Worm (Caenorhabditis elegans) whole organism, L3 larva: ENCODE results near the gene Y62H9A.4.
A peak's percentile ranks its signal among the peaks of the same experiment; 100 is the strongest.

Experiments used
- R02D3.7 ChIP-seq: fragments of 150-350 bp; optimal IDR thresholded peaks from 2 replicates; lab custom pipeline; 2014; ENCODE audit warnings: missing biosample characterization, missing genetic modification characterization
- ZK546.5 ChIP-seq: sonication (generic microtip); optimal IDR thresholded peaks from 2 replicates; lab custom pipeline; 2017; ENCODE audit warnings: missing biosample characterization, missing genetic modification characterization
- ceh-16 ChIP-seq: sonication (generic microtip); optimal IDR thresholded peaks from 2 replicates; lab custom pipeline; 2017; ENCODE audit warnings: missing biosample characterization, missing genetic modification characterization
- ceh-28 ChIP-seq: fragments of 150-350 bp; optimal IDR thresholded peaks from 2 replicates; lab custom pipeline; 2014; ENCODE audit warnings: missing biosample characterization, missing genetic modification reagents, missing genetic modification characterization
- egl-27 ChIP-seq: sonication (generic microtip); optimal IDR thresholded peaks from 4 replicates; lab custom pipeline; 2017; ENCODE audit warnings: missing biosample characterization, missing genetic modification reagents, missing genetic modification characterization
- elt-1 ChIP-seq: fragments of 150-350 bp; optimal IDR thresholded peaks from 2 replicates; lab custom pipeline; 2014; ENCODE audit warnings: missing biosample characterization, missing genetic modification characterization
- elt-2 ChIP-seq: sonication (generic microtip); optimal IDR thresholded peaks from 2 replicates; lab custom pipeline; 2016; ENCODE audit warnings: missing genetic modification reagents, mild to moderate bottlenecking, missing genetic modification characterization, missing compliant biosample characterization
- eor-1 ChIP-seq, 2 experiments: fragments of 150-350 bp; optimal IDR thresholded peaks; 2 replicates each; lab custom pipeline; 2014 to 2018; ENCODE audit warnings: missing biosample characterization in 2 of 2, missing genetic modification characterization in 2 of 2
- fkh-2 ChIP-seq: fragments of 150-350 bp; optimal IDR thresholded peaks from 2 replicates; lab custom pipeline; 2014; ENCODE audit warnings: missing biosample characterization, missing genetic modification reagents, missing genetic modification characterization
- lin-39 ChIP-seq: fragments of 150-350 bp; optimal IDR thresholded peaks from 2 replicates; lab custom pipeline; 2018; ENCODE audit warnings: missing biosample characterization, missing genetic modification reagents, missing genetic modification characterization
- lsy-12 ChIP-seq: sonication (generic microtip); optimal IDR thresholded peaks from 2 replicates; lab custom pipeline; 2016; ENCODE audit warnings: mild to moderate bottlenecking, missing genetic modification characterization, missing compliant biosample characterization
- nfya-1 ChIP-seq: sonication (generic microtip); optimal IDR thresholded peaks from 2 replicates; lab custom pipeline; 2017; ENCODE audit warnings: missing genetic modification characterization, mild to moderate bottlenecking, missing compliant biosample characterization, antibody characterized with exemption, moderate library complexity; ENCODE audit not compliant: insufficient read depth
- nhr-11 ChIP-seq: fragments of 150-350 bp; optimal IDR thresholded peaks from 2 replicates; lab custom pipeline; 2014; ENCODE audit warnings: missing biosample characterization, missing genetic modification characterization
- nhr-12 ChIP-seq: fragments of 150-350 bp; optimal IDR thresholded peaks from 2 replicates; lab custom pipeline; 2014; ENCODE audit warnings: missing biosample characterization, missing genetic modification characterization
- nhr-23 ChIP-seq: fragments of 150-350 bp; optimal IDR thresholded peaks from 2 replicates; lab custom pipeline; 2014; ENCODE audit warnings: missing biosample characterization, missing genetic modification reagents, missing genetic modification characterization
- nhr-237 ChIP-seq: fragments of 150-350 bp; optimal IDR thresholded peaks from 2 replicates; lab custom pipeline; 2014; ENCODE audit warnings: missing biosample characterization, missing genetic modification characterization
- nhr-25 ChIP-seq: sonication (generic microtip); optimal IDR thresholded peaks from 2 replicates; lab custom pipeline; 2017; ENCODE audit warnings: missing biosample characterization, missing genetic modification characterization
- nhr-28 ChIP-seq: fragments of 150-350 bp; optimal IDR thresholded peaks from 2 replicates; lab custom pipeline; 2014; ENCODE audit warnings: missing biosample characterization, missing genetic modification characterization
- nhr-43 ChIP-seq: sonication (generic microtip); optimal IDR thresholded peaks from 2 replicates; lab custom pipeline; 2016; ENCODE audit warnings: mild to moderate bottlenecking, missing genetic modification characterization, missing compliant biosample characterization; ENCODE audit not compliant: poor library complexity, severe bottlenecking
- nhr-67 ChIP-seq: fragments of 150-350 bp; optimal IDR thresholded peaks from 2 replicates; lab custom pipeline; 2014; ENCODE audit warnings: missing biosample characterization, missing genetic modification characterization
- nhr-77 ChIP-seq: fragments of 150-350 bp; optimal IDR thresholded peaks from 2 replicates; lab custom pipeline; 2014; ENCODE audit warnings: missing biosample characterization, missing genetic modification characterization
- pqm-1 ChIP-seq: fragments of 150-350 bp; optimal IDR thresholded peaks from 2 replicates; lab custom pipeline; 2017; ENCODE audit warnings: missing biosample characterization, missing genetic modification characterization, inconsistent platforms
- skn-1 ChIP-seq: fragments of 150-350 bp; optimal IDR thresholded peaks from 2 replicates; lab custom pipeline; 2014; ENCODE audit warnings: missing biosample characterization, missing genetic modification characterization
- snpc-4 ChIP-seq: fragments of 150-350 bp; optimal IDR thresholded peaks from 2 replicates; lab custom pipeline; 2014; ENCODE audit warnings: missing biosample characterization, missing genetic modification characterization
- unc-62 ChIP-seq: fragments of 150-350 bp; sonication (generic microtip); optimal IDR thresholded peaks from 4 replicates; lab custom pipeline; 2014; ENCODE audit warnings: missing biosample characterization, missing genetic modification reagents, missing genetic modification characterization
- zag-1 ChIP-seq: fragments of 150-350 bp; optimal IDR thresholded peaks from 2 replicates; lab custom pipeline; 2014; ENCODE audit warnings: missing biosample characterization, missing genetic modification characterization
- ztf-11 ChIP-seq: fragments of 150-350 bp; optimal IDR thresholded peaks from 2 replicates; lab custom pipeline; 2014; ENCODE audit warnings: missing biosample characterization, missing genetic modification characterization
- ztf-4 ChIP-seq: fragments of 150-350 bp; optimal IDR thresholded peaks from 2 replicates; lab custom pipeline; 2014; ENCODE audit warnings: missing biosample characterization, missing genetic modification characterization

Gene Y62H9A.4

ce11 chrX:11878109-11878508, 1.8 kb upstream of the Y62H9A.4 start, which contains the start of gene Y62H9A.2:
TSS of gene Y62H9A.2 (minus strand) at chrX:11878209.
- no peak for TF ChIP-seq nhr-25 (tag; lab: Kevin White, UChicago)

- TF ChIP-seq eor-1 (tag; optimal IDR thresholded peaks at IDR 0.05; lab: Kevin White, UChicago), result no peak
- no peak for TF ChIP-seq unc-62 (GFP tag; lab: Kevin White, UChicago)
- no peak for TF ChIP-seq ceh-16 (tag; lab: Kevin White, UChicago)
- no peak for TF ChIP-seq lsy-12
- no peak for TF ChIP-seq pqm-1
- TF ChIP-seq nhr-77 (tag; lab: Kevin White, UChicago), result no peak
- no peak for TF ChIP-seq ZK546.5 (tag; lab: Kevin White, UChicago)
- no peak for TF ChIP-seq elt-1 (tag; lab: Kevin White, UChicago)
- no peak for TF ChIP-seq nhr-25 (tag; lab: Kevin White, UChicago)
Measured at ce11 chrX:11882800-11883199, 2.9 kb downstream of the Y62H9A.4 start, which contains the start of the genes Y62H9A.5 and ule-5. TSS of gene Y62H9A.5 (minus strand) at chrX:11882900. TSS of gene ule-5 (plus strand) at chrX:11883127.

DNA sequence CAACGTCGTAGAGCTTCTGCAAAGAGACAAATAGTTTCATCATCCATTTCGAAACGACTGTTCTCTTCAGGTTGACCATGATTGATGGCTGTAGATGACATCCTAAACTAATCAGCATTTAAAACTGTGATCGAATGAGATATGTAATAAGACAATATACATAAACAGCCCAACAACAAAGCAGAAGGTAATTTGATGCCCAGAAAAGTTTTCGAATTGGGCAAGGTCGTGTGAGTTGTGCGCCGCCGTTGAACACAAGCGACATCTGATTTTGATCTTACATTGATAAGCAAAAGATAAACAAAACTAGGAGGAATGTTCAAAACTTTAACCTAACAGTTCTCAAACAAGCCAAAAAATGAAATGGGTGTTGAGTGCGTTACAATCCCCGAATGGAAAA, 5.7 kb downstream of the Y62H9A.4 start, which contains the start of gene Y62H9A.7:
Y62H9A.7 (minus strand) TSS at position 101 of the 400 bp plus-strand sequence.
- TF ChIP-seq nfya-1 (no peak), ztf-11 (tag; lab: Kevin White, UChicago) (no peak), R02D3.7 (tag; lab: Kevin White, UChicago) (no peak), nhr-11 (tag; lab: Kevin White, UChicago) (no peak), ztf-4 (no peak)

- TF ChIP-seq nhr-237 (tag; lab: Kevin White, UChicago) (no peak), ztf-4 (no peak), nhr-28 (no peak), nhr-43 (tag; lab: Kevin White, UChicago) (no peak), nhr-67 (tag; lab: Kevin White, UChicago) (no peak), ceh-16 (tag; lab: Kevin White, UChicago) (no peak), egl-27 (tag; lab: Kevin White, UChicago) (no peak)
Measured at ce11 chrX:11892328-11892727, 12.4 kb downstream of the Y62H9A.4 start, which contains the start of gene Y62H9A.8. TSS of gene Y62H9A.8 (minus strand) at chrX:11892428.

ce11 chrX:11896708-11897107, 16.8 kb downstream of the Y62H9A.4 start:
- TF ChIP-seq lsy-12 (no peak), nhr-25 (tag; lab: Kevin White, UChicago) (no peak), ceh-28 (tag; lab: Kevin White, UChicago) (no peak), pqm-1 (no peak), zag-1 (tag; lab: Kevin White, UChicago) (no peak), lin-39 (tag; lab: Kevin White, UChicago) (no peak), elt-2 (tag; lab: Kevin White, UChicago) (no peak), ztf-4 (no peak)

DNA sequence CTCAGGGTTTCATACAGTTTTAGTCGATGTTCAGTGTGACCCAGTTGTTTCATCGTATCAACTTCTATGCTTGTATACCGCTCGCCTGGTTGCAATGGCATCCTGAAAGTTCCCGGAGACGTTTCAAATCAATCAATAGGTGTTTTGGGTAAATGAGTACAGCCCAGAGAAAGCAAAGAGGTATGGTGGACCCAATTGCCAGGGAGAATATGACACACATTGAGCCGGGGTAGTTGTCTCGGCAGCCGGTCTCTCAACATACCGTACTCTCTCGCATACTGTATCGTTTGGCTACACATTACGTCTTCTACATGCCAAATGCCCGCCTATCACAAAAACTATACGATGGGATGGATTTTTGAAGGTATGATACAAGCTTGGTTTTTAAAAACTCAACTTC, 18.1 kb downstream of the Y62H9A.4 start, which contains the start of gene Y62H9A.9:
Y62H9A.9 (minus strand) TSS at position 101 of the 400 bp plus-strand sequence.
- TF ChIP-seq snpc-4 (tag; lab: Kevin White, UChicago) (no peak), ztf-11 (tag; lab: Kevin White, UChicago) (no peak), nhr-23 (tag; lab: Kevin White, UChicago) (no peak), eor-1 (tag; optimal IDR thresholded peaks at IDR 0.05; lab: Kevin White, UChicago) (no peak), nhr-77 (tag; lab: Kevin White, UChicago) (no peak), fkh-2 (no peak), skn-1 (no peak), nhr-237 (tag; lab: Kevin White, UChicago) (no peak), nhr-12 (tag; lab: Kevin White, UChicago) (no peak)

ce11 chrX:11899031-11899430, 19.1 kb downstream of the Y62H9A.4 start:
- TF ChIP-seq nhr-77 (tag; lab: Kevin White, UChicago), result no peak
- TF ChIP-seq ceh-28 (tag; lab: Kevin White, UChicago), result peak; percentile 72
- peak; percentile 54 for TF ChIP-seq lin-39 (tag; lab: Kevin White, UChicago)
